Worm (Caenorhabditis elegans) whole organism, L4/young adult: Measurements from ENCODE around the gene C32H11.3.

Experiments
- dao-5 ChIP-seq: sonication (generic microtip); optimal IDR thresholded peaks from 2 replicates; lab custom pipeline; 2016; ENCODE audit warnings: missing genotype, missing genetic modification characterization, moderate library complexity, missing compliant biosample characterization
- him-1 ChIP-seq: sonication (generic microtip); optimal IDR thresholded peaks from 2 replicates; lab custom pipeline; 2016; ENCODE audit warnings: missing genotype, missing genetic modification reagents, missing genetic modification characterization, missing compliant biosample characterization

DNA sequence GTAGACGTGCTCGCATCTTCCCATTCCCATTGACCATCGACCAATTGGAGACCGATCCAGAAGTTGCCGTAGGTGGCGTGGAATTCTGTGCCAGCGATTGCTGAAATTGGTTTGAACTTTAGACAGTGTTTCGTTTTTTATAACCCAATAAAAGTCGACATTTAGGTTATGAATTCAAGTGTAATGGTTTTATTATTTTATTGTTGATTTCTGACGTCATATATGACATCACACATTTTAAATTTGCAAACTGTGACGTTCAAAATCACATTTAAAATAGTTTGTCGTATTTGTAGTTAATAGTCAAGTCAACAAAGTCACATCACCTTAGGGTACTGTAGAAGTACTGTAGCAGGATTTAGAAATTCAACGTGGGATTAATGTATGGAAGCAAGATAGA is 48.0 kb upstream of the C32H11.3 start:
- TF ChIP-seq him-1 (tag; lab: Kevin White, UChicago) (no peak), dao-5 (tag; lab: Kevin White, UChicago) (no peak)
